Fruit fly (Drosophila melanogaster) whole organism, embryonic: ENCODE data around the gene CG5056.

Source experiments
- Antp ChIP-seq: fragments of 200-800 bp; sonication (Bioruptor generic); optimal IDR thresholded peaks from 3 replicates; lab custom pipeline; 2016; ENCODE audit warnings: missing biosample characterization, missing genetic modification characterization
- B-H2 ChIP-seq: fragments of 200-800 bp; sonication (Bioruptor generic); optimal IDR thresholded peaks from 2 replicates; lab custom pipeline; 2018; ENCODE audit warnings: missing biosample characterization, mild to moderate bottlenecking, missing genetic modification characterization
- BEAF-32 ChIP-seq: fragments of 200-800 bp; sonication (Bioruptor generic); optimal IDR thresholded peaks from 3 replicates; lab custom pipeline; 2017; ENCODE audit warnings: missing biosample characterization, missing genetic modification characterization, mild to moderate bottlenecking, moderate library complexity, missing genetic modification reagents
- CG10267 ChIP-seq: fragments of 200-800 bp; sonication (Bioruptor generic); optimal IDR thresholded peaks from 2 replicates; lab custom pipeline; 2018; ENCODE audit warnings: missing biosample characterization, mild to moderate bottlenecking, missing genetic modification characterization, moderate library complexity
- CG10979 ChIP-seq: fragments of 200-800 bp; sonication (Bioruptor generic); optimal IDR thresholded peaks from 2 replicates; lab custom pipeline; 2018; ENCODE audit warnings: missing biosample characterization, mild to moderate bottlenecking, missing genetic modification characterization, moderate library complexity
- CG13287 ChIP-seq: fragments of 200-800 bp; sonication (Bioruptor generic); IDR thresholded peaks from 2 replicates; pipeline ENCODE4 v1.3.6; 2022; ENCODE audit warnings: missing biosample characterization, missing genetic modification characterization; ENCODE audit not compliant: partially characterized antibody
- CG14860 ChIP-seq: fragments of 200-800 bp; sonication (Bioruptor generic); IDR thresholded peaks from 3 replicates; pipeline ENCODE4 v1.3.6; 2022; ENCODE audit warnings: missing biosample characterization, missing genetic modification characterization; ENCODE audit not compliant: partially characterized antibody
- CG16813 ChIP-seq: fragments of 200-800 bp; sonication (Bioruptor generic); IDR thresholded peaks from 3 replicates; pipeline ENCODE4 v1.3.6; 2022; ENCODE audit warnings: missing biosample characterization, missing genetic modification characterization; ENCODE audit not compliant: partially characterized antibody
- CG17802 ChIP-seq: fragments of 200-800 bp; sonication (Bioruptor generic); optimal IDR thresholded peaks from 2 replicates; lab custom pipeline; 2018; ENCODE audit warnings: missing biosample characterization, mild to moderate bottlenecking, missing genetic modification characterization, moderate library complexity
- CG1832 ChIP-seq: fragments of 200-800 bp; sonication (Bioruptor generic); optimal IDR thresholded peaks from 2 replicates; lab custom pipeline; 2017; ENCODE audit warnings: missing biosample characterization, mild to moderate bottlenecking, missing genetic modification characterization, inconsistent platforms
- CG3995 ChIP-seq: fragments of 200-800 bp; sonication (Bioruptor generic); optimal IDR thresholded peaks from 3 replicates; lab custom pipeline; 2016; ENCODE audit warnings: missing biosample characterization, missing genetic modification characterization
- CG6689 ChIP-seq: fragments of 200-800 bp; sonication (Bioruptor generic); IDR thresholded peaks from 2 replicates; pipeline ENCODE4 v1.3.6; 2022; ENCODE audit warnings: missing biosample characterization, missing genetic modification characterization
- CG7839 ChIP-seq: fragments of 200-800 bp; sonication (Bioruptor generic); optimal IDR thresholded peaks from 3 replicates; lab custom pipeline; 2018; ENCODE audit warnings: missing biosample characterization, mild to moderate bottlenecking, missing genetic modification characterization, moderate library complexity
- CG8924 ChIP-seq: fragments of 200-800 bp; optimal IDR thresholded peaks from 3 replicates; lab custom pipeline; 2019; ENCODE audit warnings: missing biosample characterization, mild to moderate bottlenecking, missing genetic modification characterization, moderate library complexity
- Dll ChIP-seq: fragments of 200-800 bp; sonication (Bioruptor generic); IDR thresholded peaks from 4 replicates; pipeline ENCODE4 v1.3.6; 2022; ENCODE audit warnings: missing biosample characterization, missing genetic modification characterization; ENCODE audit not compliant: partially characterized antibody
- Fer3 ChIP-seq: fragments of 200-800 bp; sonication (Bioruptor generic); optimal IDR thresholded peaks from 2 replicates; lab custom pipeline; 2018; ENCODE audit warnings: missing biosample characterization, mild to moderate bottlenecking, missing genetic modification characterization, moderate library complexity
- HLH4C ChIP-seq: fragments of 200-800 bp; sonication (Bioruptor generic); IDR thresholded peaks from 3 replicates; pipeline ENCODE4 v1.3.6; 2022; ENCODE audit warnings: missing biosample characterization, missing genetic modification characterization; ENCODE audit not compliant: partially characterized antibody
- Lim3 ChIP-seq: fragments of 200-800 bp; sonication (Bioruptor generic); IDR thresholded peaks from 2 replicates; pipeline ENCODE4 v1.3.6; 2022; ENCODE audit warnings: missing biosample characterization, missing genetic modification characterization
- MESR4 ChIP-seq: fragments of 200-800 bp; sonication (Bioruptor generic); optimal IDR thresholded peaks from 2 replicates; lab custom pipeline; 2018; ENCODE audit warnings: missing biosample characterization, mild to moderate bottlenecking, missing genetic modification characterization, moderate library complexity
- Med ChIP-seq: fragments of 200-800 bp; sonication (Bioruptor generic); peaks from one replicate; lab custom pipeline; 2016; ENCODE audit warnings: missing biosample characterization, missing genetic modification characterization, mild to moderate bottlenecking, inconsistent platforms, moderate library complexity
- Myb ChIP-seq: fragments of 200-800 bp; sonication (Bioruptor generic); optimal IDR thresholded peaks from 2 replicates; lab custom pipeline; 2016; ENCODE audit warnings: missing biosample characterization, missing genetic modification characterization
- NC2α ChIP-seq: fragments of 200-800 bp; sonication (Bioruptor generic); optimal IDR thresholded peaks from 2 replicates; lab custom pipeline; 2016; ENCODE audit warnings: missing biosample characterization, missing genetic modification characterization
- NFAT ChIP-seq: fragments of 200-800 bp; sonication (Bioruptor generic); IDR thresholded peaks from 2 replicates; pipeline ENCODE4 v1.3.6; 2022; ENCODE audit warnings: missing biosample characterization, missing genetic modification characterization
- Opbp ChIP-seq: fragments of 200-800 bp; sonication (Bioruptor generic); IDR thresholded peaks from 3 replicates; pipeline ENCODE4 v1.3.6; 2022; ENCODE audit warnings: missing biosample characterization, missing genetic modification characterization; ENCODE audit not compliant: partially characterized antibody
- PHDP ChIP-seq: fragments of 200-800 bp; sonication (Bioruptor generic); optimal IDR thresholded peaks from 3 replicates; lab custom pipeline; 2018; ENCODE audit warnings: missing biosample characterization, mild to moderate bottlenecking, missing genetic modification characterization, moderate library complexity
- Pdp1 ChIP-seq, 2 experiments: fragments of 200-800 bp; sonication (Bioruptor generic); optimal IDR thresholded peaks; 3 replicates each; lab custom pipeline; 2016; ENCODE audit warnings: missing biosample characterization in 2 of 2, missing genetic modification characterization in 2 of 2, mild to moderate bottlenecking in 1 of 2, moderate library complexity in 1 of 2
- Scr ChIP-seq: fragments of 200-800 bp; sonication (Bioruptor generic); IDR thresholded peaks from 2 replicates; pipeline ENCODE4 v1.3.6; 2022; ENCODE audit warnings: missing biosample characterization, missing genetic modification characterization; ENCODE audit not compliant: partially characterized antibody
- Sox100B ChIP-seq: fragments of 200-800 bp; sonication (Bioruptor generic); optimal IDR thresholded peaks from 3 replicates; lab custom pipeline; 2018; ENCODE audit warnings: missing biosample characterization, mild to moderate bottlenecking, missing genetic modification characterization
- Sry-β ChIP-seq: fragments of 200-800 bp; sonication (Bioruptor generic); optimal IDR thresholded peaks from 2 replicates; lab custom pipeline; 2018; ENCODE audit warnings: missing biosample characterization, mild to moderate bottlenecking, missing genetic modification characterization, moderate library complexity
- Sry-δ ChIP-seq: fragments of 200-800 bp; sonication (Bioruptor generic); optimal IDR thresholded peaks from 2 replicates; lab custom pipeline; 2016; ENCODE audit warnings: missing biosample characterization, missing genetic modification characterization
- amos ChIP-seq: fragments of 200-800 bp; sonication (Bioruptor generic); IDR thresholded peaks from 2 replicates; pipeline ENCODE4 v1.3.6; 2022; ENCODE audit warnings: missing biosample characterization, missing genetic modification characterization; ENCODE audit not compliant: partially characterized antibody
- croc ChIP-seq: fragments of 200-800 bp; sonication (Bioruptor generic); conservative IDR thresholded peaks from 3 replicates; pipeline ENCODE4 v1.3.6; 2022; ENCODE audit warnings: missing biosample characterization, missing genetic modification characterization
- eve ChIP-seq, 2 experiments: fragments of >200 bp; optimal IDR thresholded peaks; 2 replicates each; lab custom pipeline; 2017; ENCODE audit warnings: missing biosample characterization in 2 of 2, missing genetic modification characterization in 2 of 2
- fd3F ChIP-seq: fragments of 200-800 bp; sonication (Bioruptor generic); optimal IDR thresholded peaks from 2 replicates; lab custom pipeline; 2018; ENCODE audit warnings: missing biosample characterization, mild to moderate bottlenecking, missing genetic modification characterization, moderate library complexity
- fd64A ChIP-seq: fragments of 200-800 bp; sonication (Bioruptor generic); optimal IDR thresholded peaks from 3 replicates; lab custom pipeline; 2018; ENCODE audit warnings: missing biosample characterization, mild to moderate bottlenecking, missing genetic modification characterization
- gro ChIP-seq: fragments of 200-800 bp; sonication (Bioruptor generic); optimal IDR thresholded peaks from 2 replicates; lab custom pipeline; 2016; ENCODE audit warnings: missing biosample characterization, missing genetic modification characterization
- h ChIP-seq: fragments of >200 bp; optimal IDR thresholded peaks from 2 replicates; lab custom pipeline; 2017
- jumu ChIP-seq: fragments of 200-800 bp; sonication (Bioruptor generic); optimal IDR thresholded peaks from 3 replicates; lab custom pipeline; 2016; ENCODE audit warnings: missing biosample characterization, missing genetic modification characterization
- kni ChIP-seq: fragments of 200-800 bp; sonication (Bioruptor generic); optimal IDR thresholded peaks from 3 replicates; lab custom pipeline; 2017; ENCODE audit warnings: mild to moderate bottlenecking, missing biosample characterization, missing genetic modification reagents, missing genetic modification characterization
- maf-S ChIP-seq: fragments of 200-800 bp; sonication (Bioruptor generic); optimal IDR thresholded peaks from 2 replicates; lab custom pipeline; 2016; ENCODE audit warnings: missing biosample characterization, missing genetic modification characterization
- nom ChIP-seq: fragments of 200-800 bp; sonication (Bioruptor generic); optimal IDR thresholded peaks from 2 replicates; lab custom pipeline; 2017; ENCODE audit warnings: missing biosample characterization, missing genetic modification characterization, mild to moderate bottlenecking, moderate library complexity, missing genetic modification reagents
- odd ChIP-seq: fragments of 200-800 bp; sonication (Bioruptor generic); optimal IDR thresholded peaks from 2 replicates; lab custom pipeline; 2017; ENCODE audit warnings: missing biosample characterization, mild to moderate bottlenecking, missing genetic modification characterization
- pzg ChIP-seq: fragments of 200-800 bp; sonication (Bioruptor generic); optimal IDR thresholded peaks from 3 replicates; lab custom pipeline; 2018; ENCODE audit warnings: missing biosample characterization, mild to moderate bottlenecking, missing genetic modification characterization, moderate library complexity
- sens ChIP-seq: fragments of 200-800 bp; sonication (Bioruptor generic); peaks from one replicate; lab custom pipeline; 2016; ENCODE audit warnings: missing biosample characterization, missing genetic modification characterization
- vnd ChIP-seq: fragments of 200-800 bp; sonication (Bioruptor generic); IDR thresholded peaks from 3 replicates; pipeline ENCODE4 v1.3.6; 2022; ENCODE audit warnings: missing biosample characterization, missing genetic modification characterization; ENCODE audit not compliant: partially characterized antibody
- wek ChIP-seq: fragments of 200-800 bp; sonication (Bioruptor generic); optimal IDR thresholded peaks from 3 replicates; lab custom pipeline; 2018; ENCODE audit warnings: missing biosample characterization, mild to moderate bottlenecking, missing genetic modification characterization, moderate library complexity

The CG5056 gene

dm6 chr2L:10396877-10397587 lies 30.5 kb downstream of the CG5056 start (continued):
- peak; percentile 37 for TF ChIP-seq kni (GFP tag; lab: Kevin White, UChicago)
- TF ChIP-seq CG8924 (tag; lab: Kevin White, UChicago) = peak; percentile 12
- peak; percentile 42 for TF ChIP-seq wek (GFP tag; lab: Kevin White, UChicago)
- peak; percentile 80 for TF ChIP-seq sens (GFP tag; lab: Kevin White, UChicago)
- TF ChIP-seq eve (GFP tag; optimal IDR thresholded peaks at IDR 0.05; lab: Kevin White, UChicago) = peak in 1 of 2 experiments; percentile 91
- peak in 1 of 2 experiments; percentile 74 for TF ChIP-seq Pdp1 (GFP tag; optimal IDR thresholded peaks at IDR 0.05; lab: Kevin White, UChicago)
- no peak for TF ChIP-seq B-H2
- no peak for TF ChIP-seq fd64A (GFP tag; lab: Kevin White, UChicago)
- TF ChIP-seq odd = peak; percentile 56
- TF ChIP-seq croc (GFP tag; lab: Robert Waterston, UW) = no peak
- peak; percentile 6 for TF ChIP-seq Sox100B (GFP tag; lab: Kevin White, UChicago)
- peak; percentile 36 for TF ChIP-seq nom (GFP tag; lab: Kevin White, UChicago)
- TF ChIP-seq h = no peak
- peak; percentile 0 for TF ChIP-seq gro

- TF ChIP-seq HLH4C (GFP tag; lab: Robert Waterston, UW) (peak; percentile 67), CG1832 (GFP tag; lab: Kevin White, UChicago) (no peak), CG14860 (GFP tag; lab: Robert Waterston, UW) (peak; percentile 42; the same call in 1 of the 3 replicates), pzg (GFP tag; lab: Kevin White, UChicago) (peak; percentile 33), Scr (GFP tag; lab: Robert Waterston, UW) (peak; percentile 63), Antp (GFP tag; lab: Kevin White, UChicago) (no peak), CG13287 (GFP tag; lab: Robert Waterston, UW) (peak; percentile 62), maf-S (GFP tag; lab: Kevin White, UChicago) (no peak), fd3F (GFP tag; lab: Kevin White, UChicago) (no peak), NFAT (GFP tag; lab: Robert Waterston, UW) (no peak), amos (GFP tag; lab: Robert Waterston, UW) (peak; percentile 21; the same call in 1 of the 2 replicates), Myb (GFP tag; lab: Kevin White, UChicago) (no peak), Med (GFP tag; lab: Kevin White, UChicago) (peak; percentile 59), jumu (GFP tag; lab: Kevin White, UChicago) (no peak), vnd (0 out of 3 replicates have a peak, but pooled peaks have one; percentile 38), CG16813 (GFP tag; lab: Robert Waterston, UW) (peak; percentile 45; the same call in 1 of the 3 replicates), Sry-β (GFP tag; lab: Kevin White, UChicago) (peak; percentile 54), CG10979 (tag; lab: Kevin White, UChicago) (no peak), MESR4 (peak; percentile 54), CG7839 (tag; lab: Kevin White, UChicago) (no peak), Lim3 (GFP tag; lab: Robert Waterston, UW) (no peak), eve (GFP tag; optimal IDR thresholded peaks at IDR 0.05; lab: Kevin White, UChicago) (peak in 1 of 2 experiments; percentile 61), CG6689 (GFP tag; lab: Robert Waterston, UW) (no peak), CG17802 (tag; lab: Kevin White, UChicago) (peak; percentile 25), CG3995 (GFP tag; lab: Kevin White, UChicago) (peak; percentile 60), Opbp (GFP tag; lab: Robert Waterston, UW) (no peak), NC2α (GFP tag; lab: Kevin White, UChicago) (no peak), Fer3 (tag; lab: Kevin White, UChicago) (no peak), PHDP (tag; lab: Kevin White, UChicago) (no peak), Dll (peak; percentile 63), BEAF-32 (GFP tag; lab: Kevin White, UChicago) (peak; percentile 57), Sox100B (GFP tag; lab: Kevin White, UChicago) (peak; percentile 3), Sry-δ (GFP tag; lab: Kevin White, UChicago) (peak; percentile 52), CG10267 (tag; lab: Kevin White, UChicago) (peak; percentile 15)
Observed at dm6 chr2L:10403803-10404315, 37.4 kb downstream of the CG5056 start.
